Worm (Caenorhabditis elegans) whole organism, early embryonic: ENCODE data around the gene egl-21.

Experiments used
- F13C5.2 ChIP-seq: sonication (generic microtip); optimal IDR thresholded peaks from 2 replicates; lab custom pipeline; 2017; ENCODE audit warnings: mild to moderate bottlenecking, missing genetic modification characterization, inconsistent platforms, missing compliant biosample characterization
- aly-1 ChIP-seq: sonication (generic microtip); optimal IDR thresholded peaks from 2 replicates; lab custom pipeline; 2016; ENCODE audit warnings: missing genetic modification characterization, missing compliant biosample characterization
- ama-1 ChIP-seq: fragments of 150-350 bp; optimal IDR thresholded peaks from 2 replicates; lab custom pipeline; 2014
- ets-7 ChIP-seq: sonication (generic microtip); optimal IDR thresholded peaks from 2 replicates; lab custom pipeline; 2016; ENCODE audit warnings: missing genotype, missing genetic modification characterization, missing compliant biosample characterization
- hmg-4 ChIP-seq: fragments of 200-800 bp; sonication (Bioruptor generic); optimal IDR thresholded peaks from 2 replicates; lab custom pipeline; 2018; ENCODE audit warnings: mild to moderate bottlenecking, missing genetic modification characterization, missing compliant biosample characterization
- hnd-1 ChIP-seq: sonication (generic microtip); optimal IDR thresholded peaks from 2 replicates; lab custom pipeline; 2016; ENCODE audit warnings: missing genetic modification characterization, missing compliant biosample characterization
- tbx-11 ChIP-seq: fragments of 200-800 bp; sonication (Bioruptor generic); IDR thresholded peaks from 2 replicates; pipeline ENCODE4 v1.3.6; 2022; ENCODE audit warnings: missing genetic modification characterization, missing compliant biosample characterization

ce11 chrIV:10469494-10469893 is 12.2 kb downstream of the egl-21 start, which contains the start of gene ugt-44:
- TF ChIP-seq tbx-11 (GFP tag; lab: Robert Waterston, UW) (no peak), ama-1 (no peak), F13C5.2 (tag; lab: Kevin White, UChicago) (no peak), hnd-1 (tag; lab: Kevin White, UChicago) (no peak), aly-1 (tag; lab: Kevin White, UChicago) (no peak), hmg-4 (GFP tag; lab: Kevin White, UChicago) (no peak), ets-7 (no peak)
